Fruit fly (Drosophila melanogaster) whole organism, embryonic: ENCODE measurements around the gene CG16965.
A peak's percentile ranks its signal among the peaks of the same experiment; 100 is the strongest.

Experiments
- ATbp ChIP-seq: fragments of 200-800 bp; sonication (Bioruptor generic); optimal IDR thresholded peaks from 2 replicates; lab custom pipeline; 2017; ENCODE audit warnings: missing biosample characterization, mild to moderate bottlenecking, missing genetic modification characterization, missing genetic modification reagents
- Asciz ChIP-seq: fragments of 200-800 bp; sonication (Bioruptor generic); optimal IDR thresholded peaks from 2 replicates; lab custom pipeline; 2017; ENCODE audit warnings: missing biosample characterization, mild to moderate bottlenecking, missing genetic modification characterization, missing genetic modification reagents
- B-H2 ChIP-seq: fragments of 200-800 bp; sonication (Bioruptor generic); optimal IDR thresholded peaks from 2 replicates; lab custom pipeline; 2018; ENCODE audit warnings: missing biosample characterization, mild to moderate bottlenecking, missing genetic modification characterization
- Blimp-1 ChIP-seq: fragments of 200-800 bp; sonication (Bioruptor generic); optimal IDR thresholded peaks from 3 replicates; lab custom pipeline; 2018; ENCODE audit warnings: missing biosample characterization, missing genetic modification characterization, mild to moderate bottlenecking, moderate library complexity, missing genetic modification reagents
- CG1024 ChIP-seq: fragments of 200-800 bp; sonication (Bioruptor generic); IDR thresholded peaks from 2 replicates; pipeline ENCODE4 v1.3.6; 2022; ENCODE audit warnings: missing biosample characterization, missing genetic modification characterization
- CG10462 ChIP-seq: fragments of 200-800 bp; sonication (Bioruptor generic); optimal IDR thresholded peaks from 2 replicates; lab custom pipeline; 2016; ENCODE audit warnings: missing biosample characterization, missing genetic modification characterization
- CG12155 ChIP-seq: fragments of 200-800 bp; sonication (Bioruptor generic); optimal IDR thresholded peaks from 3 replicates; lab custom pipeline; 2016; ENCODE audit warnings: missing biosample characterization, missing genetic modification characterization
- CG14667 ChIP-seq: fragments of 200-800 bp; sonication (Bioruptor generic); IDR thresholded peaks from 2 replicates; pipeline ENCODE4 v1.3.6; 2022; ENCODE audit warnings: missing biosample characterization, missing genetic modification characterization
- CG1602 ChIP-seq: fragments of 200-800 bp; sonication (Bioruptor generic); optimal IDR thresholded peaks from 3 replicates; lab custom pipeline; 2016; ENCODE audit warnings: missing biosample characterization, missing genetic modification characterization
- CG16779 ChIP-seq: fragments of 200-800 bp; sonication (Bioruptor generic); IDR thresholded peaks from 2 replicates; pipeline ENCODE4 v1.3.6; 2022; ENCODE audit warnings: missing biosample characterization, missing genetic modification characterization
- CG18476 ChIP-seq: fragments of 200-800 bp; sonication (Bioruptor generic); optimal IDR thresholded peaks from 2 replicates; lab custom pipeline; 2016; ENCODE audit warnings: missing biosample characterization, mild to moderate bottlenecking, missing genetic modification characterization
- CG2199 ChIP-seq: fragments of 200-800 bp; sonication (Bioruptor generic); IDR thresholded peaks from 3 replicates; pipeline ENCODE4 v1.3.6; 2022; ENCODE audit warnings: missing biosample characterization, missing genetic modification characterization
- CG2202 ChIP-seq: fragments of 200-800 bp; sonication (Bioruptor generic); optimal IDR thresholded peaks from 2 replicates; lab custom pipeline; 2018; ENCODE audit warnings: missing biosample characterization, mild to moderate bottlenecking, missing genetic modification characterization
- CG3407 ChIP-seq: fragments of 200-800 bp; sonication (Bioruptor generic); optimal IDR thresholded peaks from 2 replicates; lab custom pipeline; 2018; ENCODE audit warnings: missing biosample characterization, mild to moderate bottlenecking, missing genetic modification characterization
- CG8089 ChIP-seq: fragments of 200-800 bp; sonication (Bioruptor generic); optimal IDR thresholded peaks from 3 replicates; lab custom pipeline; 2016; ENCODE audit warnings: missing biosample characterization, missing genetic modification characterization
- CG8478 ChIP-seq: fragments of >200 bp; optimal IDR thresholded peaks from 2 replicates; lab custom pipeline; 2018
- CG9609 ChIP-seq: fragments of 200-800 bp; sonication (Bioruptor generic); optimal IDR thresholded peaks from 3 replicates; lab custom pipeline; 2016; ENCODE audit warnings: missing biosample characterization, missing genetic modification characterization
- CkIIα-i1 ChIP-seq: fragments of 200-800 bp; sonication (Bioruptor generic); IDR thresholded peaks from 2 replicates; pipeline ENCODE4 v1.3.6; 2022; ENCODE audit warnings: missing biosample characterization, missing genetic modification characterization
- CrebB ChIP-seq: fragments of 200-800 bp; sonication (Bioruptor generic); optimal IDR thresholded peaks from 3 replicates; lab custom pipeline; 2018; ENCODE audit warnings: missing biosample characterization, mild to moderate bottlenecking, missing genetic modification characterization
- Dp ChIP-seq: fragments of 200-800 bp; sonication (Bioruptor generic); optimal IDR thresholded peaks from 2 replicates; lab custom pipeline; 2018; ENCODE audit warnings: missing biosample characterization, mild to moderate bottlenecking, missing genetic modification characterization, moderate library complexity
- Eip74EF ChIP-seq, 2 experiments: fragments of 200-800 bp in 1 of 2; fragments of >200 bp in 1 of 2; sonication (Bioruptor generic) in 1 of 2; optimal IDR thresholded peaks; 2 replicates each; lab custom pipeline; 2017 to 2019; ENCODE audit warnings: missing biosample characterization in 2 of 2, missing genetic modification characterization in 2 of 2, mild to moderate bottlenecking in 1 of 2, moderate library complexity in 1 of 2
- Elba2 ChIP-seq: fragments of 200-800 bp; sonication (Bioruptor generic); optimal IDR thresholded peaks from 3 replicates; lab custom pipeline; 2016; ENCODE audit warnings: missing biosample characterization, missing genetic modification characterization
- Ets65A ChIP-seq: fragments of 200-800 bp; sonication (Bioruptor generic); peaks from one replicate; lab custom pipeline; 2016; ENCODE audit warnings: missing biosample characterization, missing genetic modification characterization
- HHEX ChIP-seq: fragments of 200-800 bp; sonication (Bioruptor generic); optimal IDR thresholded peaks from 3 replicates; lab custom pipeline; 2017; ENCODE audit warnings: missing biosample characterization, mild to moderate bottlenecking, missing genetic modification characterization, missing genetic modification reagents
- Hmx ChIP-seq: fragments of 200-800 bp; sonication (Bioruptor generic); optimal IDR thresholded peaks from 2 replicates; lab custom pipeline; 2016; ENCODE audit warnings: missing biosample characterization, missing genetic modification characterization
- Med ChIP-seq: fragments of 200-800 bp; sonication (Bioruptor generic); peaks from one replicate; lab custom pipeline; 2016; ENCODE audit warnings: missing biosample characterization, missing genetic modification characterization, mild to moderate bottlenecking, inconsistent platforms, moderate library complexity
- Mrtf ChIP-seq: fragments of 200-800 bp; sonication (Bioruptor generic); IDR thresholded peaks from 3 replicates; pipeline ENCODE4 v1.3.6; 2022; ENCODE audit warnings: missing biosample characterization, missing genetic modification characterization
- NC2β ChIP-seq: fragments of 200-800 bp; sonication (Bioruptor generic); optimal IDR thresholded peaks from 2 replicates; lab custom pipeline; 2016; ENCODE audit warnings: missing biosample characterization, missing genetic modification characterization
- Neu2 ChIP-seq: fragments of 200-800 bp; sonication (Bioruptor generic); optimal IDR thresholded peaks from 3 replicates; lab custom pipeline; 2016; ENCODE audit warnings: missing biosample characterization, missing genetic modification characterization, borderline replicate concordance
- Oli ChIP-seq: fragments of 200-800 bp; sonication (Bioruptor generic); optimal IDR thresholded peaks from 2 replicates; lab custom pipeline; 2018; ENCODE audit warnings: missing biosample characterization, mild to moderate bottlenecking, missing genetic modification characterization, moderate library complexity
- Optix ChIP-seq: fragments of 200-800 bp; sonication (Bioruptor generic); IDR thresholded peaks from 3 replicates; pipeline ENCODE4 v1.3.6; 2022; ENCODE audit warnings: missing biosample characterization, missing genetic modification characterization
- Rfx ChIP-seq: fragments of 200-800 bp; sonication (Bioruptor generic); IDR thresholded peaks from 2 replicates; pipeline ENCODE4 v1.3.6; 2022; ENCODE audit warnings: missing biosample characterization, missing genetic modification characterization
- Six4 ChIP-seq: fragments of 200-800 bp; sonication (Bioruptor generic); optimal IDR thresholded peaks from 2 replicates; lab custom pipeline; 2016; ENCODE audit warnings: missing biosample characterization, missing genetic modification characterization
- Vsx1 ChIP-seq: fragments of 200-800 bp; sonication (Bioruptor generic); optimal IDR thresholded peaks from 2 replicates; lab custom pipeline; 2017; ENCODE audit warnings: missing biosample characterization, mild to moderate bottlenecking, missing genetic modification characterization, missing genetic modification reagents
- bsh ChIP-seq, 2 experiments: fragments of 200-800 bp; sonication (Bioruptor generic); optimal IDR thresholded peaks; 2 replicates each; lab custom pipeline; 2017 to 2018; ENCODE audit warnings: mild to moderate bottlenecking in 2 of 2, missing biosample characterization in 2 of 2, missing genetic modification characterization in 2 of 2, moderate library complexity in 1 of 2
- cad ChIP-seq: fragments of >200 bp; optimal IDR thresholded peaks from 2 replicates; lab custom pipeline; 2017; ENCODE audit warnings: missing biosample characterization, missing genetic modification characterization
- croc ChIP-seq: fragments of 200-800 bp; sonication (Bioruptor generic); conservative IDR thresholded peaks from 3 replicates; pipeline ENCODE4 v1.3.6; 2022; ENCODE audit warnings: missing biosample characterization, missing genetic modification characterization
- danr ChIP-seq: fragments of 200-800 bp; sonication (Bioruptor generic); IDR thresholded peaks from 2 replicates; pipeline ENCODE4 v1.3.6; 2022; ENCODE audit warnings: missing biosample characterization, missing genetic modification characterization
- dmrt11E ChIP-seq: fragments of 200-800 bp; sonication (Bioruptor generic); optimal IDR thresholded peaks from 3 replicates; lab custom pipeline; 2018; ENCODE audit warnings: missing biosample characterization, mild to moderate bottlenecking, missing genetic modification characterization, moderate library complexity
- ems ChIP-seq: fragments of 200-800 bp; sonication (Bioruptor generic); optimal IDR thresholded peaks from 3 replicates; lab custom pipeline; 2016; ENCODE audit warnings: missing biosample characterization, missing genetic modification characterization
- grn ChIP-seq: fragments of 200-800 bp; sonication (Bioruptor generic); optimal IDR thresholded peaks from 3 replicates; lab custom pipeline; 2017; ENCODE audit warnings: missing biosample characterization, missing genetic modification characterization
- insv ChIP-seq, 2 experiments: fragments of 200-800 bp; sonication (Bioruptor generic); optimal IDR thresholded peaks; 3 replicates each; lab custom pipeline; 2016 to 2018; ENCODE audit warnings: missing biosample characterization in 2 of 2, missing genetic modification characterization in 2 of 2
- maf-S ChIP-seq: fragments of 200-800 bp; sonication (Bioruptor generic); optimal IDR thresholded peaks from 2 replicates; lab custom pipeline; 2016; ENCODE audit warnings: missing biosample characterization, missing genetic modification characterization
- oc ChIP-seq: fragments of 200-800 bp; sonication (Bioruptor generic); optimal IDR thresholded peaks from 2 replicates; lab custom pipeline; 2018; ENCODE audit warnings: missing biosample characterization, mild to moderate bottlenecking, missing genetic modification characterization, moderate library complexity
- pho ChIP-seq: fragments of 200-800 bp; sonication (Bioruptor generic); optimal IDR thresholded peaks from 2 replicates; lab custom pipeline; 2016; ENCODE audit warnings: missing biosample characterization, missing genetic modification characterization
- slou ChIP-seq: fragments of 200-800 bp; sonication (Bioruptor generic); optimal IDR thresholded peaks from 3 replicates; lab custom pipeline; 2016; ENCODE audit warnings: missing biosample characterization, missing genetic modification characterization
- ssp ChIP-seq: fragments of 200-800 bp; sonication (Bioruptor generic); IDR thresholded peaks from 2 replicates; pipeline ENCODE4 v1.3.6; 2022; ENCODE audit warnings: missing biosample characterization, missing genetic modification characterization
- sug ChIP-seq: fragments of 200-800 bp; optimal IDR thresholded peaks from 2 replicates; lab custom pipeline; 2019; ENCODE audit warnings: missing biosample characterization, mild to moderate bottlenecking, missing genetic modification characterization, moderate library complexity
- wdn ChIP-seq: fragments of 200-800 bp; sonication (Bioruptor generic); IDR thresholded peaks from 2 replicates; pipeline ENCODE4 v1.3.6; 2022; ENCODE audit warnings: missing biosample characterization, missing genetic modification characterization

CG16965 gene

DNA sequence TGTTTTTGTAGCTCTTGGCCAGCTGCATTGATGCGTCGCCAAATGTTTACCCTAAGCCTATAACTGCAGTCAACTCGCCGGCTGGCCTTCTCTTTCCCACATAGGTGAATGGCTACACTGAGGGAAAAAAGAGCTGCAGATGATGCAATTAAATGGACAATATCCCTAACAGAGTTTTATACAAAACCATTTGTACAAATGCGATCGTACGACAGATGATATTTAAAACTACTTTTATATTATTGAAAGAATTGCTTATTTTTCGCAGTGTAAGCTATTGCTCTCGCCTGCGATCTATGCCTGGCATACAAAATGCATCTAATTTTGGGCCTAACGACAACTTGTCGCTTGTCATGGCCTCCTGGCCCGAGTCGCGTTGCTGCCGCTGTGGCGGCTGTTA, 31.5 kb upstream of the CG16965 start (continued):
- no peak for TF ChIP-seq ems

DNA sequence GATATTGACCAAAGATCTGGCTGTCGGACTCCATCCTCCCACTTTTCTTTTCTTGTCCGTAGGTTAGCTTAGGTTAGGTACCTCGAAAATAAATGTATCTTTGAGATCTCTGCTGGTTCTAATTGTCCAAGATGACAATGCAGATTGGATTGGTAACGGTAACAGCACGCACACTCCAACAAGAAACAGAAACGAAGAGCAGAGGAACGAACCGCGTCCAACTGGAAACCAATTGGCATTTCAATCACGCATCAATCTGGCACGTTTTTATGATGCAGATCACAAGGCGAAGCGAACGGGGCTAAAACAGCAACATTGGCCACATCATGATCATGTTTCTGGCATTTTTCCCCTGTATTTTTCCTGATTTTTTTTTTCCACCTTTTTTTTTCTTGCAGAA, 25.6 kb upstream of the CG16965 start:
- TF ChIP-seq croc (GFP tag; lab: Robert Waterston, UW) (no peak), grn (GFP tag; lab: Kevin White, UChicago) (peak; percentile 3), CG2202 (tag; lab: Kevin White, UChicago) (no peak), CG12155 (GFP tag; lab: Kevin White, UChicago) (no peak), insv (GFP tag; optimal IDR thresholded peaks at IDR 0.05; lab: Kevin White, UChicago) (peak; percentile 21 to 91), Elba2 (GFP tag; lab: Kevin White, UChicago) (peak; percentile 96), oc (no peak)

DNA sequence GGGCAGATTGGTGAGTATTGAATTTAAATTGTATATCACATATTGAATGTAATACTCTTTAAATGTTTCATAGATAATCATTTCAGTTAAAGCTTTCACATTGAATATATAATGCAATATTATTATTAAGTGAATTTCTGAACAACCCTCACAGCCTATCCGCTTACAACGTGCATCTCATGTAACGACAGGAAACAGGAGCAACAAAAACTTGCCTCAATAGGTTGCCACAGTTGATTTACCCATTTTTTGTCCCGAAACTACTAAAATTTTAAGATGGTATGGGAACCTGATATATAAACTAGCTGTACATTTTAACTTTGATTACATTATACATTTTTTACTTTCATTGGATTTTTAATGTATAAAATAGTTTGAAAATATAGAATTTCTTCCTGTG, 22.7 kb upstream of the CG16965 start:
- TF ChIP-seq Ets65A (GFP tag; lab: Kevin White, UChicago) (peak; percentile 67), Med (GFP tag; lab: Kevin White, UChicago) (peak; percentile 20), Hmx (no peak), CG10462 (GFP tag; lab: Kevin White, UChicago) (no peak), Blimp-1 (no peak), sug (tag; lab: Kevin White, UChicago) (no peak), pho (GFP tag; lab: Kevin White, UChicago) (no peak), dmrt11E (tag; lab: Kevin White, UChicago) (no peak), Mrtf (GFP tag; lab: Robert Waterston, UW) (no peak), CG8089 (GFP tag; lab: Kevin White, UChicago) (no peak), maf-S (GFP tag; lab: Kevin White, UChicago) (no peak), ssp (GFP tag; lab: Robert Waterston, UW) (no peak), Vsx1 (GFP tag; lab: Kevin White, UChicago) (no peak), wdn (GFP tag; lab: Robert Waterston, UW) (no peak), slou (GFP tag; lab: Kevin White, UChicago) (no peak), CG14667 (GFP tag; lab: Robert Waterston, UW) (no peak), CG8478 (lab: Kevin White, UChicago) (no peak), CG18476 (GFP tag; lab: Kevin White, UChicago) (peak; percentile 21), Six4 (GFP tag; lab: Kevin White, UChicago) (no peak), CG1602 (GFP tag; lab: Kevin White, UChicago) (no peak), cad (GFP tag; lab: Kevin White, UChicago) (no peak), insv (GFP tag; optimal IDR thresholded peaks at IDR 0.05; lab: Kevin White, UChicago) (no peak), CkIIα-i1 (GFP tag; lab: Robert Waterston, UW) (no peak), CG16779 (GFP tag; lab: Robert Waterston, UW) (no peak), bsh (GFP tag; optimal IDR thresholded peaks at IDR 0.05; lab: Kevin White, UChicago) (no peak), Dp (GFP tag; lab: Kevin White, UChicago) (no peak), danr (GFP tag; lab: Robert Waterston, UW) (no peak)

DNA sequence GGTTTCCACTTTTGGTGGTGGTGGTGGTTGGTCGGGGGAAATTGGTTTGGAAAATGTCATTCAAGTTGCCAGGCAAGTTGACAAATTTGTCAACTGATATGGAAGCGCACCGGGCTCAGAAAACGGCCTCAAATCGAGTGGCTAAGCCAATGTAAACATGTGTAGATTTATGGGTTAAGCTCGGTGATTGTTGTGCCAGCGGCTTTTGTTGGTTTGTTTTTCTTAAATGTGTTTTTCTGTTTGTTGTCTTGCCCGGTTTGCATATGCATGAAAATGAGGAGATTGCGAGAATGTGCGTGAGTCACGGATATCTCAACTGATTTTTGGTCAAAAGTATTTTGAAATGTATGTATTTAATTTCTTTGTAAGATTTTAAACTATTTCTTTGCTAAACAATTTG, 20.5 kb upstream of the CG16965 start:
- TF ChIP-seq ATbp (GFP tag; lab: Kevin White, UChicago) (peak; percentile 4), Optix (GFP tag; lab: Robert Waterston, UW) (no peak), Oli (no peak), HHEX (GFP tag; lab: Kevin White, UChicago) (no peak), CG1024 (GFP tag; lab: Robert Waterston, UW) (no peak), CG2199 (GFP tag; lab: Robert Waterston, UW) (peak; percentile 51; the same call in 1 of the 3 replicates), NC2β (GFP tag; lab: Kevin White, UChicago) (no peak), CG9609 (no peak), Asciz (GFP tag; lab: Kevin White, UChicago) (peak; percentile 17), Neu2 (GFP tag; lab: Kevin White, UChicago) (no peak), CG3407 (no peak), Eip74EF (GFP tag; optimal IDR thresholded peaks at IDR 0.05; lab: Kevin White, UChicago) (peak in 1 of 2 experiments; percentile 25), B-H2 (no peak), CrebB (no peak), Rfx (GFP tag; lab: Robert Waterston, UW) (no peak)
